Worm (Caenorhabditis elegans) whole organism, L1 larva: ENCODE measurements around the gene dmsr-6.

Experiments used
- F16B12.6 ChIP-seq: fragments of 150-350 bp; optimal IDR thresholded peaks from 2 replicates; lab custom pipeline; 2014; ENCODE audit warnings: missing biosample characterization, missing genetic modification characterization
- aha-1 ChIP-seq: fragments of 150-350 bp; optimal IDR thresholded peaks from 2 replicates; lab custom pipeline; 2014; ENCODE audit warnings: missing biosample characterization, missing genetic modification characterization
- sox-4 ChIP-seq: sonication (generic microtip); optimal IDR thresholded peaks from 2 replicates; lab custom pipeline; 2016; ENCODE audit warnings: missing genetic modification characterization, missing compliant biosample characterization
- sptf-1 ChIP-seq: fragments of 150-350 bp; optimal IDR thresholded peaks from 2 replicates; lab custom pipeline; 2014; ENCODE audit warnings: missing biosample characterization, missing genetic modification characterization
- unc-62 ChIP-seq: fragments of 150-350 bp; optimal IDR thresholded peaks from 2 replicates; lab custom pipeline; 2014; ENCODE audit warnings: missing biosample characterization, missing genetic modification reagents, missing genetic modification characterization

DNA sequence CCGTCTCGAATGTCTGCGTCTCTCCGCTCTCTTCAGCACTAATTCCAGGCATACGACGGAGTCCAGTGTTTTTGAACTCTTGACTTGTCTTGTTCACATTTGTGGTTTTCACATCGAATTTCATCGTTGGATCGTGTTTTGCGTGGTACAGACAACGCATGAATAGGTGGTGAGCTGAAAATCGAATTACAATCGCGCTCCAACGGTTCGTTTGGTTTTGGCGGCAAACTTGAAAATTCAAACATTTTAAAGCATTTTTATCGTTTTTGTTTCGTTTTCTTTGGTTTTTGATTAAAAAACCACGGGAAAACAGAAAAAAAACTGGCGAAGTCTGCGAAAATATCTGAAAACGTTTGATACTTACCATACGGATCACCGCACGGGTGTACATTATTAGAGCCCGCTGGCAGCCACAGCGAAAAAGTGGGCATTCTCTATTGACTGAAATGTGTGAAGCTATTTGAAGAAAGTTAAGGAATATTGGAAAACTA is 42.4 kb upstream of the dmsr-6 start, which contains the start of gene exl-1:
- TF ChIP-seq F16B12.6: no peak
- TF ChIP-seq sptf-1: no peak
- no peak for TF ChIP-seq unc-62
- TF ChIP-seq sox-4 (tag; lab: Kevin White, UChicago): no peak
- TF ChIP-seq aha-1 (tag; lab: Kevin White, UChicago): no peak
